Worm (Caenorhabditis elegans) whole organism, L2 larva: Measurements from ENCODE around the gene K08H10.10.

ENCODE experiments used
- alr-1 ChIP-seq: fragments of 150-350 bp; optimal IDR thresholded peaks from 2 replicates; lab custom pipeline; 2014; ENCODE audit warnings: missing biosample characterization, missing genetic modification characterization
- ama-1 ChIP-seq: fragments of 150-350 bp; optimal IDR thresholded peaks from 2 replicates; lab custom pipeline; 2018; ENCODE audit warnings: inconsistent platforms

DNA sequence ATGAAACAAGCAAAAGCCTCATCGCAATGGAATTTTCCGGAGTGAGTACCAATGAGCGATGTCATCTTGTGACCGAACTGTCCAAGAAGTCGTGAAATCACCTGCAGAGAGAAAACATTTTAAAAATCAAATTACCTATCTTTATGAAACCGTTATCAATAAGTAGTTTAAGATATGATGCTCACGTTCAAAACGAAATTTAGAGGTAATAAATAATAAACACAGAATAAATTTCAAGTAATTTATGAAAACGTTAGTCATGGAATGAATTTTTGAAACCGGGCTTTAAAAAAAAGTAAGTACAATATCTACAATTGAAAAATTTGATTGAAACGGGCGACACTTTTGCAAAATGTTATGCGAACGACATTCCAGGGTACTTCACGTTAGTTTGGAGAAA is 13.2 kb upstream of the K08H10.10 start, which contains the start of gene C27H6.8:
- TF ChIP-seq ama-1 (lab: Kevin White, UChicago) (no peak), alr-1 (tag; lab: Kevin White, UChicago) (no peak)
